Fruit fly (Drosophila melanogaster) whole organism, embryonic: ENCODE results near the gene PIG-T.

Source experiments
- Adf1 ChIP-seq: fragments of 200-800 bp; sonication (Bioruptor generic); IDR thresholded peaks from 2 replicates; pipeline ENCODE4 v1.3.6; 2022; ENCODE audit warnings: missing biosample characterization, missing genetic modification characterization
- Bgb ChIP-seq: fragments of 200-800 bp; sonication (Bioruptor generic); IDR thresholded peaks from 2 replicates; pipeline ENCODE4 v1.3.6; 2022; ENCODE audit warnings: missing biosample characterization, missing genetic modification characterization; ENCODE audit not compliant: partially characterized antibody
- Blimp-1 ChIP-seq: fragments of 200-800 bp; sonication (Bioruptor generic); optimal IDR thresholded peaks from 3 replicates; lab custom pipeline; 2018; ENCODE audit warnings: missing biosample characterization, missing genetic modification characterization, mild to moderate bottlenecking, moderate library complexity, missing genetic modification reagents
- C15 ChIP-seq: fragments of 200-800 bp; sonication (Bioruptor generic); IDR thresholded peaks from 3 replicates; pipeline ENCODE4 v1.3.6; 2022; ENCODE audit warnings: missing biosample characterization, missing genetic modification characterization
- CG10147 ChIP-seq: fragments of 200-800 bp; sonication (Bioruptor generic); optimal IDR thresholded peaks from 2 replicates; lab custom pipeline; 2019; ENCODE audit warnings: missing biosample characterization, mild to moderate bottlenecking, missing genetic modification characterization, moderate library complexity
- CG10267 ChIP-seq: fragments of 200-800 bp; sonication (Bioruptor generic); optimal IDR thresholded peaks from 2 replicates; lab custom pipeline; 2018; ENCODE audit warnings: missing biosample characterization, mild to moderate bottlenecking, missing genetic modification characterization, moderate library complexity
- CG10462 ChIP-seq: fragments of 200-800 bp; sonication (Bioruptor generic); optimal IDR thresholded peaks from 2 replicates; lab custom pipeline; 2016; ENCODE audit warnings: missing biosample characterization, missing genetic modification characterization
- CG10979 ChIP-seq: fragments of 200-800 bp; sonication (Bioruptor generic); optimal IDR thresholded peaks from 2 replicates; lab custom pipeline; 2018; ENCODE audit warnings: missing biosample characterization, mild to moderate bottlenecking, missing genetic modification characterization, moderate library complexity
- CG11456 ChIP-seq: fragments of 200-800 bp; sonication (Bioruptor generic); IDR thresholded peaks from 3 replicates; pipeline ENCODE4 v1.3.6; 2022; ENCODE audit warnings: missing biosample characterization, missing genetic modification characterization
- CG11560 ChIP-seq: fragments of 200-800 bp; sonication (Bioruptor generic); IDR thresholded peaks from 3 replicates; pipeline ENCODE4 v1.3.6; 2022; ENCODE audit warnings: missing biosample characterization, missing genetic modification characterization
- CG14014 ChIP-seq: fragments of 200-800 bp; sonication (Bioruptor generic); IDR thresholded peaks from 2 replicates; pipeline ENCODE4 v1.3.6; 2022; ENCODE audit warnings: missing biosample characterization, missing genetic modification characterization
- CG14667 ChIP-seq: fragments of 200-800 bp; sonication (Bioruptor generic); IDR thresholded peaks from 2 replicates; pipeline ENCODE4 v1.3.6; 2022; ENCODE audit warnings: missing biosample characterization, missing genetic modification characterization
- CG1603 ChIP-seq: fragments of 200-800 bp; sonication (Bioruptor generic); optimal IDR thresholded peaks from 2 replicates; lab custom pipeline; 2019; ENCODE audit warnings: missing biosample characterization, mild to moderate bottlenecking, missing genetic modification characterization, moderate library complexity
- CG16779 ChIP-seq: fragments of 200-800 bp; sonication (Bioruptor generic); IDR thresholded peaks from 2 replicates; pipeline ENCODE4 v1.3.6; 2022; ENCODE audit warnings: missing biosample characterization, missing genetic modification characterization
- CG17186 ChIP-seq: fragments of 200-800 bp; sonication (Bioruptor generic); optimal IDR thresholded peaks from 3 replicates; lab custom pipeline; 2017; ENCODE audit warnings: missing biosample characterization, missing genetic modification reagents, missing genetic modification characterization
- CG18262 ChIP-seq: fragments of 200-800 bp; optimal IDR thresholded peaks from 3 replicates; lab custom pipeline; 2019; ENCODE audit warnings: missing biosample characterization, mild to moderate bottlenecking, missing genetic modification characterization, moderate library complexity
- CG34422 ChIP-seq: fragments of 200-800 bp; sonication (Bioruptor generic); IDR thresholded peaks from 3 replicates; pipeline ENCODE4 v1.3.6; 2022; ENCODE audit warnings: missing biosample characterization, missing genetic modification characterization
- CG6272 ChIP-seq: fragments of 200-800 bp; sonication (Bioruptor generic); IDR thresholded peaks from 2 replicates; pipeline ENCODE4 v1.3.6; 2022; ENCODE audit warnings: missing biosample characterization, missing genetic modification characterization
- CG7745 ChIP-seq: fragments of 200-800 bp; sonication (Bioruptor generic); optimal IDR thresholded peaks from 2 replicates; lab custom pipeline; 2018; ENCODE audit warnings: missing biosample characterization, mild to moderate bottlenecking, missing genetic modification characterization, moderate library complexity
- CG7839 ChIP-seq: fragments of 200-800 bp; sonication (Bioruptor generic); optimal IDR thresholded peaks from 3 replicates; lab custom pipeline; 2018; ENCODE audit warnings: missing biosample characterization, mild to moderate bottlenecking, missing genetic modification characterization, moderate library complexity
- CG9215 ChIP-seq: fragments of 200-800 bp; sonication (Bioruptor generic); IDR thresholded peaks from 2 replicates; pipeline ENCODE4 v1.3.6; 2022; ENCODE audit warnings: missing biosample characterization, missing genetic modification characterization
- CG9817 ChIP-seq: fragments of 200-800 bp; sonication (Bioruptor generic); optimal IDR thresholded peaks from 2 replicates; lab custom pipeline; 2018; ENCODE audit warnings: missing biosample characterization, mild to moderate bottlenecking, missing genetic modification characterization, moderate library complexity
- Dip3 ChIP-seq: fragments of 200-800 bp; sonication (Bioruptor generic); optimal IDR thresholded peaks from 3 replicates; lab custom pipeline; 2016; ENCODE audit warnings: missing biosample characterization, missing genetic modification characterization
- Fer3 ChIP-seq: fragments of 200-800 bp; sonication (Bioruptor generic); optimal IDR thresholded peaks from 2 replicates; lab custom pipeline; 2018; ENCODE audit warnings: missing biosample characterization, mild to moderate bottlenecking, missing genetic modification characterization, moderate library complexity
- HHEX ChIP-seq: fragments of 200-800 bp; sonication (Bioruptor generic); optimal IDR thresholded peaks from 3 replicates; lab custom pipeline; 2017; ENCODE audit warnings: missing biosample characterization, mild to moderate bottlenecking, missing genetic modification characterization, missing genetic modification reagents
- Meics ChIP-seq: fragments of 200-800 bp; sonication (Bioruptor generic); optimal IDR thresholded peaks from 2 replicates; lab custom pipeline; 2017; ENCODE audit warnings: missing biosample characterization, mild to moderate bottlenecking, missing genetic modification characterization
- Nf-YC ChIP-seq: fragments of 200-800 bp; optimal IDR thresholded peaks from 3 replicates; lab custom pipeline; 2019; ENCODE audit warnings: missing biosample characterization, mild to moderate bottlenecking, missing genetic modification characterization, moderate library complexity
- NfI ChIP-seq: fragments of 200-800 bp; sonication (Bioruptor generic); optimal IDR thresholded peaks from 3 replicates; lab custom pipeline; 2018; ENCODE audit warnings: missing biosample characterization, mild to moderate bottlenecking, missing genetic modification characterization, moderate library complexity
- Opbp ChIP-seq: fragments of 200-800 bp; sonication (Bioruptor generic); IDR thresholded peaks from 3 replicates; pipeline ENCODE4 v1.3.6; 2022; ENCODE audit warnings: missing biosample characterization, missing genetic modification characterization; ENCODE audit not compliant: partially characterized antibody
- ato ChIP-seq: fragments of 200-800 bp; sonication (Bioruptor generic); IDR thresholded peaks from 2 replicates; pipeline ENCODE4 v1.3.6; 2022; ENCODE audit warnings: missing biosample characterization, missing genetic modification characterization; ENCODE audit not compliant: partially characterized antibody
- cato ChIP-seq: fragments of 200-800 bp; sonication (Bioruptor generic); optimal IDR thresholded peaks from 2 replicates; lab custom pipeline; 2016; ENCODE audit warnings: missing biosample characterization, missing genetic modification characterization, borderline replicate concordance
- croc ChIP-seq: fragments of 200-800 bp; sonication (Bioruptor generic); conservative IDR thresholded peaks from 3 replicates; pipeline ENCODE4 v1.3.6; 2022; ENCODE audit warnings: missing biosample characterization, missing genetic modification characterization
- crol ChIP-seq: fragments of 200-800 bp; sonication (Bioruptor generic); IDR thresholded peaks from 2 replicates; pipeline ENCODE4 v1.3.6; 2022; ENCODE audit warnings: missing biosample characterization, missing genetic modification characterization
- cwo ChIP-seq: fragments of 200-800 bp; sonication (Bioruptor generic); optimal IDR thresholded peaks from 3 replicates; lab custom pipeline; 2017; ENCODE audit warnings: missing biosample characterization, missing genetic modification characterization, mild to moderate bottlenecking, moderate library complexity, missing genetic modification reagents
- dmrt99B ChIP-seq: fragments of 200-800 bp; sonication (Bioruptor generic); optimal IDR thresholded peaks from 2 replicates; lab custom pipeline; 2018; ENCODE audit warnings: missing biosample characterization, mild to moderate bottlenecking, missing genetic modification characterization, moderate library complexity
- dpn ChIP-seq, 2 experiments: fragments of 200-800 bp; sonication (Bioruptor generic); optimal IDR thresholded peaks; 3 replicates each; lab custom pipeline; 2016; ENCODE audit warnings: missing biosample characterization in 2 of 2, missing genetic modification characterization in 2 of 2
- ewg ChIP-seq: fragments of 200-800 bp; sonication (Bioruptor generic); optimal IDR thresholded peaks from 3 replicates; lab custom pipeline; 2017; ENCODE audit warnings: mild to moderate bottlenecking, missing biosample characterization, missing genetic modification reagents, missing genetic modification characterization
- eyg ChIP-seq: fragments of 200-800 bp; sonication (Bioruptor generic); optimal IDR thresholded peaks from 3 replicates; lab custom pipeline; 2016; ENCODE audit warnings: missing biosample characterization, missing genetic modification characterization
- kay ChIP-seq: fragments of 200-800 bp; sonication (Bioruptor generic); optimal IDR thresholded peaks from 2 replicates; lab custom pipeline; 2016; ENCODE audit warnings: missing biosample characterization, missing genetic modification characterization
- ken ChIP-seq: fragments of 200-800 bp; sonication (Bioruptor generic); IDR thresholded peaks from 3 replicates; pipeline ENCODE4 v1.3.6; 2022; ENCODE audit warnings: missing biosample characterization, missing genetic modification characterization
- nmo ChIP-seq: fragments of 200-800 bp; sonication (Bioruptor generic); optimal IDR thresholded peaks from 2 replicates; lab custom pipeline; 2018; ENCODE audit warnings: missing biosample characterization, mild to moderate bottlenecking, missing genetic modification characterization, moderate library complexity
- oc ChIP-seq: fragments of 200-800 bp; sonication (Bioruptor generic); optimal IDR thresholded peaks from 2 replicates; lab custom pipeline; 2018; ENCODE audit warnings: missing biosample characterization, mild to moderate bottlenecking, missing genetic modification characterization, moderate library complexity
- row ChIP-seq: fragments of 200-800 bp; sonication (Bioruptor generic); IDR thresholded peaks from 3 replicates; pipeline ENCODE4 v1.3.6; 2022; ENCODE audit warnings: missing biosample characterization, missing genetic modification characterization
- scrt ChIP-seq: fragments of 200-800 bp; sonication (Bioruptor generic); optimal IDR thresholded peaks from 2 replicates; lab custom pipeline; 2018; ENCODE audit warnings: missing biosample characterization, mild to moderate bottlenecking, missing genetic modification characterization, moderate library complexity
- sqz ChIP-seq: fragments of 200-800 bp; sonication (Bioruptor generic); optimal IDR thresholded peaks from 3 replicates; lab custom pipeline; 2018; ENCODE audit warnings: missing biosample characterization, mild to moderate bottlenecking, missing genetic modification characterization
- tin ChIP-seq: fragments of 200-800 bp; sonication (Bioruptor generic); optimal IDR thresholded peaks from 3 replicates; lab custom pipeline; 2016; ENCODE audit warnings: missing biosample characterization, missing genetic modification characterization
- toy ChIP-seq: fragments of 200-800 bp; sonication (Bioruptor generic); IDR thresholded peaks from 2 replicates; pipeline ENCODE4 v1.3.6; 2022; ENCODE audit warnings: missing biosample characterization, missing genetic modification characterization
- trem ChIP-seq: fragments of 200-800 bp; optimal IDR thresholded peaks from 3 replicates; lab custom pipeline; 2019; ENCODE audit warnings: missing biosample characterization, mild to moderate bottlenecking, missing genetic modification characterization, moderate library complexity
- vfl ChIP-seq: fragments of 200-800 bp; sonication (Bioruptor generic); optimal IDR thresholded peaks from 2 replicates; lab custom pipeline; 2016; ENCODE audit warnings: missing biosample characterization, missing genetic modification characterization

The PIG-T gene

DNA sequence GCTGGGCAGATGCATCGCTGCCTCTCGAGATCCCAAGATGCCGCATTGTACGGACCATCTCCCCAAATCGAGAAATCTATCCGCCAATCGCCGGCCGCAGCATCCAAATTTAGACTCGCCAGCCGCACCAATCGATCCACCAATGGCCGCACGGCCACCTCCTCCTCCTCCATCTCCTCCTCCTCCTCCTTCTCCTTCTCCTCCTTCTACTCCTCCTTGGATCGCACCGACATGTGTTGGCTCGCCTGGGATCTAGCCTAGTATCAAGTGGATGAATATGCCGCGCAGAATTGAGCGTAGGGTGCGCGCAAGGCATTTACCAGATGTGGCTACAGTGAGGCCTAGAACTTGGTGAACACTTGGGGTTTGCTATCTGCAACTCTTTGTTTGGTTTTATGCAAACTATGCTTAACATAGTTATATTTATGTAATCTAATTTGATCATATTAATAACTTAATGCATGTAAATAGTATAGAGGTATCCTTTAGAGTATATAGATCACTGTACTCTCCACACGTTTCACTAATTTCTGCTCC, 48.0 kb upstream of the PIG-T start, which contains the start of gene org-1 (continued):
- TF ChIP-seq vfl (peak; percentile 51), C15 (peak; percentile 95), Nf-YC (tag; lab: Kevin White, UChicago) (peak; percentile 96), CG6272 (GFP tag; lab: Robert Waterston, UW) (peak; percentile 97), toy (peak; percentile 95), dmrt99B (tag; lab: Kevin White, UChicago) (peak; percentile 95), CG10147 (GFP tag; lab: Kevin White, UChicago) (peak; percentile 87), CG11456 (GFP tag; lab: Robert Waterston, UW) (peak; percentile 97), tin (GFP tag; lab: Kevin White, UChicago) (peak; percentile 95), Opbp (GFP tag; lab: Robert Waterston, UW) (no peak), cwo (GFP tag; lab: Kevin White, UChicago) (peak; percentile 82), Blimp-1 (peak; percentile 94), row (GFP tag; lab: Robert Waterston, UW) (peak; percentile 99), CG7745 (tag; lab: Kevin White, UChicago) (peak; percentile 83), trem (tag; lab: Kevin White, UChicago) (peak; percentile 94), Adf1 (GFP tag; lab: Robert Waterston, UW) (peak; percentile 69), crol (GFP tag; lab: Robert Waterston, UW) (peak; percentile 91), CG16779 (GFP tag; lab: Robert Waterston, UW) (peak; percentile 82), CG34422 (peak; percentile 99), CG18262 (tag; lab: Kevin White, UChicago) (peak; percentile 96), CG1603 (tag; lab: Kevin White, UChicago) (peak; percentile 97), Dip3 (GFP tag; lab: Kevin White, UChicago) (peak; percentile 70), ewg (GFP tag; lab: Kevin White, UChicago) (peak; percentile 88), sqz (peak; percentile 96), Meics (GFP tag; lab: Kevin White, UChicago) (peak; percentile 88), CG9817 (tag; lab: Kevin White, UChicago) (peak; percentile 96), CG17186 (peak; percentile 86), Fer3 (tag; lab: Kevin White, UChicago) (peak; percentile 93), CG9215 (peak; percentile 93), CG10462 (GFP tag; lab: Kevin White, UChicago) (peak; percentile 91), CG10979 (peak; percentile 97), oc (tag; lab: Kevin White, UChicago) (peak; percentile 96), croc (GFP tag; lab: Robert Waterston, UW) (peak; percentile 98), ato (GFP tag; lab: Robert Waterston, UW) (no peak), eyg (peak; percentile 21), CG10267 (peak; percentile 90), CG14667 (GFP tag; lab: Robert Waterston, UW) (peak; percentile 97), cato (peak; percentile 84), HHEX (GFP tag; lab: Kevin White, UChicago) (peak; percentile 89), nmo (GFP tag; lab: Kevin White, UChicago) (peak; percentile 97), NfI (GFP tag; lab: Kevin White, UChicago) (peak; percentile 94), Bgb (0 out of 2 replicates have a peak, but pooled peaks have one; percentile 11), dpn (GFP tag; optimal IDR thresholded peaks at IDR 0.05; lab: Kevin White, UChicago) (peak; percentile 89 to 95), ken (GFP tag; lab: Robert Waterston, UW) (peak; percentile 98), CG7839 (tag; lab: Kevin White, UChicago) (peak; percentile 96), CG11560 (tag; lab: Robert Waterston, UW) (peak; percentile 90), CG14014 (peak; percentile 96), scrt (GFP tag; lab: Kevin White, UChicago) (peak; percentile 84), kay (GFP tag; lab: Kevin White, UChicago) (peak; percentile 85)
